Worm (Caenorhabditis elegans) whole organism, late embryonic: ENCODE measurements around the gene E02H9.13.

Experiments used
- ama-1 ChIP-seq: fragments of 150-350 bp; optimal IDR thresholded peaks from 2 replicates; lab custom pipeline; 2014
- ceh-19 ChIP-seq: fragments of 200-800 bp; sonication (Bioruptor generic); optimal IDR thresholded peaks from 2 replicates; lab custom pipeline; 2018; ENCODE audit warnings: mild to moderate bottlenecking, missing genetic modification characterization, missing compliant biosample characterization
- ceh-48 ChIP-seq: sonication (generic microtip); optimal IDR thresholded peaks from 2 replicates; lab custom pipeline; 2016; ENCODE audit warnings: missing genetic modification characterization, inconsistent platforms, missing compliant biosample characterization
- elt-4 ChIP-seq: sonication (generic microtip); optimal IDR thresholded peaks from 2 replicates; lab custom pipeline; 2016; ENCODE audit warnings: missing genetic modification characterization, missing compliant biosample characterization
- fkh-10 ChIP-seq: fragments of 150-350 bp; optimal IDR thresholded peaks from 2 replicates; lab custom pipeline; 2014; ENCODE audit warnings: missing biosample characterization, missing genetic modification reagents, missing genetic modification characterization
- nfya-1 ChIP-seq: sonication (generic microtip); optimal IDR thresholded peaks from 2 replicates; lab custom pipeline; 2017; ENCODE audit warnings: missing genetic modification characterization, mild to moderate bottlenecking, missing compliant biosample characterization, antibody characterized with exemption, moderate library complexity
- rnt-1 ChIP-seq: sonication (generic microtip); optimal IDR thresholded peaks from 2 replicates; lab custom pipeline; 2016; ENCODE audit warnings: missing genetic modification characterization, missing compliant biosample characterization
- sox-4 ChIP-seq: sonication (generic microtip); optimal IDR thresholded peaks from 2 replicates; lab custom pipeline; 2017; ENCODE audit warnings: mild to moderate bottlenecking, missing genetic modification characterization, inconsistent platforms, missing compliant biosample characterization

DNA sequence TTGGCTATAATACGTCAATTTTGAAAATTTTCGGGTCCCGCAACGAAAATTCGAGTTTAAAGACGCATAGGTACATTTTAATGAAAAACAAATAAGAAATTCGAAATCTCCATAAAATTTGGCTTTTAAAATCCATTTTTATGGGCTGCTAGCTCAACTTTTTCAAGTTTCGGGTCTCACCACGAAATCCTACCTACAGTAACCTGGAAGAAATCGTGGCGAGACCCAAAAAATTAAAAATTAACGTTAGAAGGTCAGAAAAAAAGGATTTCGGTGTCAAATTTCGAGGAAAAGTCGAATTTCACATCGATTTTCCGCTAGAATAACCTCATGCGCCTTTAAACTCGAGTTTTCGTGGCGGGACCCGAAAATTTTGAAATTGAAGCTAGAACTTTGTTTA lies 43.6 kb upstream of the E02H9.13 start:
- TF ChIP-seq ceh-48 (tag; lab: Kevin White, UChicago) (no peak), ama-1 (lab: Kevin White, UChicago) (no peak), fkh-10 (GFP tag; lab: Kevin White, UChicago) (no peak), sox-4 (no peak), nfya-1 (tag; lab: Kevin White, UChicago) (no peak), ceh-19 (no peak), elt-4 (no peak), rnt-1 (tag; lab: Kevin White, UChicago) (no peak)
